Fruit fly (Drosophila melanogaster) whole organism, pupa: ENCODE data around the gene HDAC3.

Source experiments
- CG10348 ChIP-seq: fragments of 200-800 bp; sonication (Bioruptor generic); IDR thresholded peaks from 2 replicates; pipeline ENCODE4 v1.3.6; 2022; ENCODE audit warnings: missing biosample characterization, missing genetic modification characterization
- CG12605 ChIP-seq: fragments of 200-800 bp; sonication (Bioruptor generic); IDR thresholded peaks from 2 replicates; pipeline ENCODE4 v1.3.6; 2022; ENCODE audit warnings: missing biosample characterization, missing genetic modification characterization
- CG13204 ChIP-seq: fragments of 200-800 bp; sonication (Bioruptor generic); optimal IDR thresholded peaks from 2 replicates; lab custom pipeline; 2018; ENCODE audit warnings: missing biosample characterization, mild to moderate bottlenecking, missing genetic modification characterization, moderate library complexity
- CG14655 ChIP-seq: fragments of 200-800 bp; sonication (Bioruptor generic); optimal IDR thresholded peaks from 3 replicates; lab custom pipeline; 2017; ENCODE audit warnings: mild to moderate bottlenecking, missing biosample characterization, missing genetic modification reagents, missing genetic modification characterization
- CG15710 ChIP-seq: fragments of 200-800 bp; sonication (Bioruptor generic); optimal IDR thresholded peaks from 2 replicates; lab custom pipeline; 2018; ENCODE audit warnings: missing biosample characterization, mild to moderate bottlenecking, missing genetic modification characterization, moderate library complexity
- CG17806 ChIP-seq: fragments of 200-800 bp; sonication (Bioruptor generic); optimal IDR thresholded peaks from 2 replicates; lab custom pipeline; 2018; ENCODE audit warnings: missing biosample characterization, mild to moderate bottlenecking, missing genetic modification characterization, moderate library complexity
- CG32121 ChIP-seq: fragments of 200-800 bp; sonication (Bioruptor generic); IDR thresholded peaks from 2 replicates; pipeline ENCODE4 v1.3.6; 2022; ENCODE audit warnings: missing biosample characterization, missing genetic modification characterization
- CG34367 ChIP-seq: fragments of 200-800 bp; sonication (Bioruptor generic); optimal IDR thresholded peaks from 2 replicates; lab custom pipeline; 2018; ENCODE audit warnings: missing biosample characterization, mild to moderate bottlenecking, missing genetic modification characterization
- CG4496 ChIP-seq: fragments of 200-800 bp; sonication (Bioruptor generic); IDR thresholded peaks from 3 replicates; pipeline ENCODE4 v1.3.6; 2022; ENCODE audit warnings: missing biosample characterization, missing genetic modification characterization
- CG8159 ChIP-seq: fragments of 200-800 bp; sonication (Bioruptor generic); optimal IDR thresholded peaks from 3 replicates; lab custom pipeline; 2018; ENCODE audit warnings: missing biosample characterization, mild to moderate bottlenecking, missing genetic modification characterization, moderate library complexity
- CG8301 ChIP-seq: fragments of 200-800 bp; sonication (Bioruptor generic); optimal IDR thresholded peaks from 2 replicates; lab custom pipeline; 2018; ENCODE audit warnings: missing biosample characterization, mild to moderate bottlenecking, missing genetic modification characterization
- CG9948 ChIP-seq: fragments of 200-800 bp; sonication (Bioruptor generic); optimal IDR thresholded peaks from 2 replicates; lab custom pipeline; 2018; ENCODE audit warnings: missing biosample characterization, mild to moderate bottlenecking, missing genetic modification characterization, moderate library complexity
- D1 ChIP-seq: fragments of 200-800 bp; sonication (Bioruptor generic); optimal IDR thresholded peaks from 2 replicates; lab custom pipeline; 2018; ENCODE audit warnings: missing biosample characterization, mild to moderate bottlenecking, missing genetic modification characterization, moderate library complexity
- EcR ChIP-seq: fragments of 200-800 bp; sonication (Bioruptor generic); optimal IDR thresholded peaks from 3 replicates; lab custom pipeline; 2019; ENCODE audit warnings: missing biosample characterization, missing genetic modification characterization, mild to moderate bottlenecking, moderate library complexity, missing genetic modification reagents
- Ets98B ChIP-seq: fragments of 200-800 bp; sonication (Bioruptor generic); IDR thresholded peaks from 2 replicates; pipeline ENCODE4 v1.3.6; 2022; ENCODE audit warnings: missing biosample characterization, missing genetic modification characterization
- Pif1A ChIP-seq: fragments of 200-800 bp; sonication (Bioruptor generic); optimal IDR thresholded peaks from 3 replicates; lab custom pipeline; 2016; ENCODE audit warnings: missing biosample characterization, missing genetic modification characterization
- Pif1B ChIP-seq: fragments of 200-800 bp; sonication (Bioruptor generic); optimal IDR thresholded peaks from 3 replicates; lab custom pipeline; 2016; ENCODE audit warnings: missing biosample characterization, missing genetic modification characterization
- Snoo ChIP-seq: fragments of 200-800 bp; sonication (Bioruptor generic); optimal IDR thresholded peaks from 3 replicates; lab custom pipeline; 2017; ENCODE audit warnings: missing biosample characterization, mild to moderate bottlenecking, missing genetic modification characterization, inconsistent platforms
- fd96Ca ChIP-seq: fragments of 200-800 bp; sonication (Bioruptor generic); IDR thresholded peaks from 3 replicates; pipeline ENCODE4 v1.3.6; 2022; ENCODE audit warnings: missing biosample characterization, missing genetic modification characterization
- gl ChIP-seq: fragments of 200-800 bp; sonication (Bioruptor generic); optimal IDR thresholded peaks from 2 replicates; lab custom pipeline; 2018; ENCODE audit warnings: missing biosample characterization, mild to moderate bottlenecking, missing genetic modification characterization
- rn ChIP-seq: fragments of 200-800 bp; sonication (Bioruptor generic); IDR thresholded peaks from 2 replicates; pipeline ENCODE4 v1.3.6; 2022; ENCODE audit warnings: missing biosample characterization, missing genetic modification characterization

Gene HDAC3

dm6 chr3R:5482790-5483189 is 8.4 kb upstream of the HDAC3 start:
- TF ChIP-seq Pif1A (no peak), Snoo (tag; lab: Kevin White, UChicago) (no peak), CG34367 (tag; lab: Kevin White, UChicago) (no peak), CG15710 (no peak)

DNA sequence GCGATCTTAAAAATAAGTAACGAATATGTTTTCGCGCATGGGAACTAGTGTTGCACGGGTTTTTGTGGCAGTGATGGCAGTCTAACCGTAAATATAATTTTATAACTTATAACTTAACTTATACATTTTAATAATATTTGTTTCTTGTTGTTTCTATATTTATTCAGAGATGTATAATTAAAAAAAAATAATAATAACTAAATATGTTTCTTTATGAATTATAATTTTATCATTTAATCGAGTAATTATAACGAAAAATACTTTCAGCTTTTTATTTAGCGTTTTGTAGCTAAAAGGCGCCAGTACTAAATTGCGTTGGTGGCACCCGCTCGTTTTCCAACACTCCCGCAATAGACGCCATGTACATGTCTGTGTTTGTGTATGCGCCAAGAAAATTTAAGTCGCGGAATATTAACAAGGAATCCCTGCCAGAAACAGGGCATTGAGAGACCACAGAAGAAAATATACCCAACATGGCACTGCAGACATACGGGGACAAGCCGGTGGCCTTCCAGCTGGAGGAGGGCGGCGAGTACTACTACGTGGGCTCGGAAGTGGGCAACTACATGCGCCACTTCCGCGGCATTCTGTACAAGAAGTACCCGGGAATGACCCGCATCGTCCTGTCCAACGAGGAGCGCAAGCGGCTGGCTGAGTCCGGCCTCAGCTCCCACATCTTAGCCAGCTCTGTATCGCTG is 3.7 kb downstream of the HDAC3 start, which contains the start of the genes mRpL44 and Snr1:
Gene mRpL44, minus strand, starts transcription at position 51 of the 698 bp plus-strand sequence.
Gene Snr1, plus strand, starts transcription at position 341 of the 698 bp plus-strand sequence.
- TF ChIP-seq CG14655 (GFP tag; lab: Kevin White, UChicago) (no peak), Pif1A (no peak), fd96Ca (GFP tag; lab: Robert Waterston, UW) (0 out of 3 replicates have a peak, but pooled peaks have one; percentile 49), EcR (no peak), CG8159 (tag; lab: Kevin White, UChicago) (no peak), Ets98B (GFP tag; lab: Robert Waterston, UW) (no peak), CG10348 (GFP tag; lab: Robert Waterston, UW) (no peak), CG15710 (peak; percentile 50), Pif1B (GFP tag; lab: Kevin White, UChicago) (no peak), gl (tag; lab: Kevin White, UChicago) (no peak), CG12605 (GFP tag; lab: Robert Waterston, UW) (no peak), CG13204 (GFP tag; lab: Kevin White, UChicago) (no peak), CG32121 (0 out of 2 replicates have a peak, but pooled peaks have one; percentile 9), D1 (no peak), CG9948 (tag; lab: Kevin White, UChicago) (peak; percentile 7), rn (GFP tag; lab: Robert Waterston, UW) (no peak), CG34367 (tag; lab: Kevin White, UChicago) (no peak), CG17806 (tag; lab: Kevin White, UChicago) (no peak), Snoo (tag; lab: Kevin White, UChicago) (peak; percentile 55), CG8301 (tag; lab: Kevin White, UChicago) (no peak), CG4496 (GFP tag; lab: Robert Waterston, UW) (0 out of 3 replicates have a peak, but pooled peaks have one; percentile 21)

dm6 chr3R:5467619-5468018 is 6.8 kb downstream of the HDAC3 start, which contains the start of gene POLDIP2:
TSS of gene POLDIP2 (plus strand) at chr3R:5467778.
- TF ChIP-seq Pif1A (no peak), CG10348 (GFP tag; lab: Robert Waterston, UW) (no peak), gl (tag; lab: Kevin White, UChicago) (no peak), CG8159 (tag; lab: Kevin White, UChicago) (no peak), CG14655 (GFP tag; lab: Kevin White, UChicago) (no peak), CG15710 (no peak), CG17806 (tag; lab: Kevin White, UChicago) (no peak), EcR (no peak), fd96Ca (GFP tag; lab: Robert Waterston, UW) (no peak), CG8301 (tag; lab: Kevin White, UChicago) (no peak)

DNA sequence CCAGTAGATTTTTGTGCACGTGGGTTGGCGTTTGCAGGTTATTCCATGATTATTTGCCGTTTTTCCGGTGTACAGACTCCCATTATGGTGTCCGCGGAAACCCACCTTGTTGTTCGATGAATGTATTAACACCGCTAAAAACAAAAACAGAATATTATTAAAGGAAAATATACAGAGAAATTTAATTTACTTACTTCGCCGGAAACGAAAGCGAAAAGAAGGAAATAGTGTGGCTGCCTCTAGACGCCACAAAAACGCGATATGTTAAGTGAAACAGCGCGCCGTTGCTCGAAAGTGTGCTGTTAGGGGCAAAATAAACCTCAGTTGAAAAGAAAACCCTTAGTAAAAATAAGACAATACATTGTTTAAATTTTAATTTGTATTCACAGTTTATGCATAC is 7.5 kb downstream of the HDAC3 start, which contains the start of gene RpL35A:
Gene RpL35A, minus strand, starts transcription at position 227 of the 400 bp plus-strand sequence.
- TF ChIP-seq CG8159 (tag; lab: Kevin White, UChicago) (peak; percentile 32), rn (GFP tag; lab: Robert Waterston, UW) (no peak), CG34367 (tag; lab: Kevin White, UChicago) (peak; percentile 69), Ets98B (GFP tag; lab: Robert Waterston, UW) (no peak), CG8301 (tag; lab: Kevin White, UChicago) (peak; percentile 10), Pif1A (no peak), CG9948 (tag; lab: Kevin White, UChicago) (no peak), Snoo (tag; lab: Kevin White, UChicago) (peak; percentile 82), CG10348 (GFP tag; lab: Robert Waterston, UW) (no peak), CG13204 (GFP tag; lab: Kevin White, UChicago) (no peak), Pif1B (GFP tag; lab: Kevin White, UChicago) (no peak), gl (tag; lab: Kevin White, UChicago) (peak; percentile 18), CG14655 (GFP tag; lab: Kevin White, UChicago) (no peak), CG17806 (tag; lab: Kevin White, UChicago) (peak; percentile 28), CG15710 (peak; percentile 33), fd96Ca (GFP tag; lab: Robert Waterston, UW) (no peak), CG4496 (GFP tag; lab: Robert Waterston, UW) (peak; percentile 76), CG32121 (no peak), EcR (no peak), CG12605 (GFP tag; lab: Robert Waterston, UW) (peak; percentile 73), D1 (no peak)

DNA sequence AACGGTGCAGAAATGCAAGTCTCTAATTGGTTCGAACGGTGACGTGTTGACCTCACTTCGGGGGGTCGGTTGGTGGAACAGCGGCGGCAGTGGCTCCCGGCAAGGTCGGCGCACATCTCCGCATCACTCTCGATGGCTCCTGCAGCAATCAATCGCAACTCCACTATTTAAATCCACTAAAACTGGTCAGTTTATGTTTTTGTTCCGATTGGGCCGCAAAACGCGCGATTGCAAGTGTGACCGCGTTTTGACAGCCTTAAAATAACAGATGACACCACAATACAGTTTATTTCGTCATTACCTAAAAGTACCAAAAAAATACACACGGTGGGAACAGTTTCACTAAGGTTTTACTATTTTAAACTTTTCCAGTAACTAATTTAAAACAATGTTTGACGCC is 9.9 kb downstream of the HDAC3 start, which contains the start of gene PEK:
Gene PEK, minus strand, starts transcription at position 273 of the 400 bp plus-strand sequence.
- no peak for TF ChIP-seq CG10348 (GFP tag; lab: Robert Waterston, UW)
- TF ChIP-seq Pif1B (GFP tag; lab: Kevin White, UChicago) = no peak
- TF ChIP-seq CG4496 (GFP tag; lab: Robert Waterston, UW) = no peak
- TF ChIP-seq fd96Ca (GFP tag; lab: Robert Waterston, UW) = no peak
- no peak for TF ChIP-seq Ets98B (GFP tag; lab: Robert Waterston, UW)
- TF ChIP-seq CG14655 (GFP tag; lab: Kevin White, UChicago) = no peak
- no peak for TF ChIP-seq D1
- no peak for TF ChIP-seq CG34367 (tag; lab: Kevin White, UChicago)
- no peak for TF ChIP-seq rn (GFP tag; lab: Robert Waterston, UW)
- TF ChIP-seq CG9948 (tag; lab: Kevin White, UChicago) = no peak
- TF ChIP-seq Snoo (tag; lab: Kevin White, UChicago) = no peak
- no peak for TF ChIP-seq Pif1A
- TF ChIP-seq CG15710 = no peak
- no peak for TF ChIP-seq CG17806 (tag; lab: Kevin White, UChicago)
- TF ChIP-seq CG13204 (GFP tag; lab: Kevin White, UChicago) = no peak
- TF ChIP-seq CG32121 = no peak
- TF ChIP-seq CG12605 (GFP tag; lab: Robert Waterston, UW) = no peak
- TF ChIP-seq CG8159 (tag; lab: Kevin White, UChicago) = no peak
- no peak for TF ChIP-seq gl (tag; lab: Kevin White, UChicago)
